Fruit fly (Drosophila melanogaster) whole organism, pupa: Measurements from ENCODE around the gene Ing5.

Experiments used
- CG4496 ChIP-seq: fragments of 200-800 bp; sonication (Bioruptor generic); IDR thresholded peaks from 3 replicates; pipeline ENCODE4 v1.3.6; 2022; ENCODE audit warnings: missing biosample characterization, missing genetic modification characterization
- gl ChIP-seq: fragments of 200-800 bp; sonication (Bioruptor generic); optimal IDR thresholded peaks from 2 replicates; lab custom pipeline; 2018; ENCODE audit warnings: missing biosample characterization, mild to moderate bottlenecking, missing genetic modification characterization

- no peak for TF ChIP-seq CG4496 (GFP tag; lab: Robert Waterston, UW)
- TF ChIP-seq gl (tag; lab: Kevin White, UChicago) = no peak
Observed at dm6 chr2L:13434795-13435634, 47.9 kb upstream of the Ing5 start, which contains the start of gene Tehao.
